Worm (Caenorhabditis elegans): ENCODE measurements around the gene Y39H10B.3.
A peak's percentile ranks its signal among the peaks of the same experiment; 100 is the strongest.

The Y39H10B.3 gene

DNA sequence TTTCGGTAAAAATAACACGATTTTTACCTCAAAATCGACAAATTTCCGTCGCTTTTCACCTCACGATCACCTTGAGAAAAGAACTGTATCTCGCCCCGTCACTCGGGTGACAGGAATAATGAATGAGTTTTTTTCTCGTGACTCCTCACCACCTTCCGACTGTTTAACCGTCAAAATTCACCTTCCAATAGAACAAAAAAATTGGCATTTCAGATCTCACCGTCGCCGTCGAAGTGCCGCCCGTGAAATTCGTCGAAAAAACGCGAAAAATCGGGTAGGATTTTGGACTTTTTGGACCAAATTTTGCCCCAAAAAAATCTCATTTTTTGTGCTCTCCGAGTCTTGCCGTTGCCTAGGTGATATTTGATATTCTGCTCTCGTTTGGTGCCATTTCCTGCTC is 16.3 kb downstream of the Y39H10B.3 start, which contains the start of gene unc-132:
Gene unc-132 (plus strand): TSS at position 208 of the 400 bp plus-strand sequence.
- no peak for TF ChIP-seq ces-1 (GFP tag; optimal IDR thresholded peaks at IDR 0.05)
- TF ChIP-seq dmd-9 (GFP tag; IDR thresholded peaks at IDR 0.05): no peak
- TF ChIP-seq snpc-1.2 (GFP tag; IDR thresholded peaks at IDR 0.05): no peak
- peak; percentile 93 for TF ChIP-seq aha-1 (tag)
- TF ChIP-seq nhr-102 (tag; optimal IDR thresholded peaks at IDR 0.05): no peak
- no peak for TF ChIP-seq lin-15B (tag; optimal IDR thresholded peaks at IDR 0.05)
- TF ChIP-seq ceh-28 (tag; optimal IDR thresholded peaks at IDR 0.05): no peak
- no peak for TF ChIP-seq ceh-20 (GFP tag; IDR thresholded peaks at IDR 0.05)
- no peak for TF ChIP-seq hif-1 (tag; optimal IDR thresholded peaks at IDR 0.05)

DNA sequence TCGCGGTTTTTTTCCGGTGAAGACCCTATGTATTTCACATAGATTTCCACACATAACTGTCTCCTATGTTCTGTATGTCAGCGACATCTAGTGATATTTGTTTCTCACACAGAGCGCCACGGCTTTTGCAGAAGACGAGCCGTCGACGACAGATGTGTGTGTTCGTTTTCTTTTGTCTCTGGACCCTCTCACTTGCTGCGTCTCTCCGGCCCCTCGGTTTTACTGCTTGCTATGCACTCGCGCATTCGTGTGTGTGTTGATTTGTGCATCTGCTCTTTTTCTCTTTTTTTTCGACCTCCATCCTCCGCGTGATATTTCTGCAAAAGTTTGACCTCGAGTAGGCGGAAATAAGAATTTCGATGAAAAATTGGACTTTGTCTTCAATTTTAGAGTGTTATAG is 18.1 kb downstream of the Y39H10B.3 start:
- TF ChIP-seq daf-16 (GFP tag; optimal IDR thresholded peaks at IDR 0.05): no peak
- TF ChIP-seq daf-16 (tag; optimal IDR thresholded peaks at IDR 0.05): no peak
- TF ChIP-seq R02D3.7 (tag; optimal IDR thresholded peaks at IDR 0.05): no peak
- no peak for TF ChIP-seq hif-1 (tag; optimal IDR thresholded peaks at IDR 0.05)
- no peak for TF ChIP-seq fkh-10 (GFP tag; optimal IDR thresholded peaks at IDR 0.05)
- TF ChIP-seq attf-4 (tag; optimal IDR thresholded peaks at IDR 0.05): no peak
- no peak for TF ChIP-seq rbr-2 (tag; optimal IDR thresholded peaks at IDR 0.05)
- no peak for TF ChIP-seq nhr-76 (tag; optimal IDR thresholded peaks at IDR 0.05)
- no peak for TF ChIP-seq mxl-2 (GFP tag; conservative IDR thresholded peaks at IDR 0.05)
- TF ChIP-seq nhr-11 (tag; optimal IDR thresholded peaks at IDR 0.05): no peak
- TF ChIP-seq dmd-6 (GFP tag; IDR thresholded peaks at IDR 0.05): 0 out of 2 replicates have a peak, but pooled peaks have one; percentile 11
- peak; percentile 1 for TF ChIP-seq dpl-1 (GFP tag; optimal IDR thresholded peaks at IDR 0.05)
- no peak for TF ChIP-seq vab-7 (GFP tag; IDR thresholded peaks at IDR 0.05)
- peak; percentile 1 for TF ChIP-seq nhr-6 (tag; optimal IDR thresholded peaks at IDR 0.05)
- TF ChIP-seq sdz-12 (GFP tag; optimal IDR thresholded peaks at IDR 0.05): no peak
- no peak for TF ChIP-seq daf-8 (GFP tag; IDR thresholded peaks at IDR 0.05)
- TF ChIP-seq Y75B8A.6 (GFP tag; IDR thresholded peaks at IDR 0.05): no peak
- no peak for TF ChIP-seq zfp-2 (tag; optimal IDR thresholded peaks at IDR 0.05)
- TF ChIP-seq zip-11 (GFP tag; IDR thresholded peaks at IDR 0.05): no peak
- no peak for TF ChIP-seq mxl-3 (GFP tag; optimal IDR thresholded peaks at IDR 0.05)
- TF ChIP-seq ZK337.2 (GFP tag; IDR thresholded peaks at IDR 0.05): no peak
- no peak for TF ChIP-seq ztf-11 (tag; optimal IDR thresholded peaks at IDR 0.05)
- TF ChIP-seq D1046.2 (GFP tag; IDR thresholded peaks at IDR 0.05): no peak
- TF ChIP-seq ZK546.5 (tag; optimal IDR thresholded peaks at IDR 0.05): no peak
- TF ChIP-seq mep-1 (tag; optimal IDR thresholded peaks at IDR 0.05): peak; percentile 48
- no peak for TF ChIP-seq nhr-48 (tag; optimal IDR thresholded peaks at IDR 0.05)
- no peak for TF ChIP-seq F37D6.2 (tag; optimal IDR thresholded peaks at IDR 0.05)
- no peak for TF ChIP-seq aha-1 (tag)
- no peak for TF ChIP-seq ceh-20 (GFP tag; IDR thresholded peaks at IDR 0.05)
- TF ChIP-seq ztf-7 (tag; optimal IDR thresholded peaks at IDR 0.05): no peak
- peak in 1 of 2 experiments; percentile 40 for TF ChIP-seq mdl-1 (tag; optimal IDR thresholded peaks at IDR 0.05)
- TF ChIP-seq lsy-2 (tag; optimal IDR thresholded peaks at IDR 0.05): peak in 1 of 2 experiments; percentile 49
- peak; percentile 21 for TF ChIP-seq hlh-11 (tag; optimal IDR thresholded peaks at IDR 0.05)
- TF ChIP-seq hlh-30 (tag; optimal IDR thresholded peaks at IDR 0.05; ENCODE audit: insufficient read depth): peak; percentile 66
- peak in 1 of 2 experiments; percentile 14 for TF ChIP-seq unc-62 (GFP tag; optimal IDR thresholded peaks at IDR 0.05 in 1 of 2)
- no peak for TF ChIP-seq unc-62 (tag; optimal IDR thresholded peaks at IDR 0.05)
- no peak for TF ChIP-seq lin-39 (tag; optimal IDR thresholded peaks at IDR 0.05)
